Fruit fly (Drosophila melanogaster): ENCODE measurements around the gene CG31388.

dm6 chr3R:11200885-11201421 lies 36.7 kb upstream of the CG31388 start:
- TF ChIP-seq Pif1B (GFP tag; optimal IDR thresholded peaks at IDR 0.05) (peak; percentile 80), Pif1A (GFP tag; optimal IDR thresholded peaks at IDR 0.05) (peak; percentile 81), rn (GFP tag; IDR thresholded peaks at IDR 0.05) (no peak), EcR (GFP tag; optimal IDR thresholded peaks at IDR 0.05) (no peak), CG12605 (GFP tag; IDR thresholded peaks at IDR 0.05) (no peak), CG8159 (tag; optimal IDR thresholded peaks at IDR 0.05) (peak; percentile 67), CG34367 (tag; optimal IDR thresholded peaks at IDR 0.05) (peak; percentile 24), CG13204 (GFP tag; optimal IDR thresholded peaks at IDR 0.05) (no peak), CG8301 (tag; optimal IDR thresholded peaks at IDR 0.05) (peak; percentile 57), fd96Ca (GFP tag; IDR thresholded peaks at IDR 0.05) (peak; percentile 71; the same call in 2 of the 3 replicates), gl (tag; optimal IDR thresholded peaks at IDR 0.05) (no peak), CG32121 (GFP tag; IDR thresholded peaks at IDR 0.05) (peak; percentile 67)
